Fruit fly (Drosophila melanogaster) whole organism, embryonic: ENCODE results near the gene yin.
A peak's percentile ranks its signal among the peaks of the same experiment; 100 is the strongest.

Source experiments
- Adf1 ChIP-seq: fragments of 200-800 bp; sonication (Bioruptor generic); IDR thresholded peaks from 2 replicates; pipeline ENCODE4 v1.3.6; 2022; ENCODE audit warnings: missing biosample characterization, missing genetic modification characterization
- Awh ChIP-seq: fragments of 200-800 bp; sonication (Bioruptor generic); IDR thresholded peaks from 2 replicates; pipeline ENCODE4, ENCODE4 v1.3.6; 2022; ENCODE audit warnings: missing biosample characterization, missing genetic modification characterization
- Blimp-1 ChIP-seq: fragments of 200-800 bp; sonication (Bioruptor generic); optimal IDR thresholded peaks from 3 replicates; lab custom pipeline; 2018; ENCODE audit warnings: missing biosample characterization, missing genetic modification characterization, mild to moderate bottlenecking, moderate library complexity, missing genetic modification reagents
- C15 ChIP-seq: fragments of 200-800 bp; sonication (Bioruptor generic); IDR thresholded peaks from 3 replicates; pipeline ENCODE4 v1.3.6; 2022; ENCODE audit warnings: missing biosample characterization, missing genetic modification characterization
- CG10366 ChIP-seq: fragments of 200-800 bp; sonication (Bioruptor generic); IDR thresholded peaks from 2 replicates; pipeline ENCODE4 v1.3.6; 2022; ENCODE audit warnings: missing biosample characterization, missing genetic modification characterization
- CG11093 ChIP-seq: fragments of 200-800 bp; sonication (Bioruptor generic); IDR thresholded peaks from 3 replicates; pipeline ENCODE4 v1.3.6; 2022; ENCODE audit warnings: missing biosample characterization, missing genetic modification characterization
- CG11560 ChIP-seq: fragments of 200-800 bp; sonication (Bioruptor generic); IDR thresholded peaks from 3 replicates; pipeline ENCODE4 v1.3.6; 2022; ENCODE audit warnings: missing biosample characterization, missing genetic modification characterization
- CG11723 ChIP-seq: fragments of 200-800 bp; sonication (Bioruptor generic); optimal IDR thresholded peaks from 2 replicates; lab custom pipeline; 2017; ENCODE audit warnings: missing biosample characterization, mild to moderate bottlenecking, missing genetic modification characterization
- CG12104 ChIP-seq: fragments of 200-800 bp; sonication (Bioruptor generic); optimal IDR thresholded peaks from 3 replicates; lab custom pipeline; 2016; ENCODE audit warnings: missing biosample characterization, missing genetic modification characterization
- CG13624 ChIP-seq: fragments of 200-800 bp; sonication (Bioruptor generic); optimal IDR thresholded peaks from 2 replicates; lab custom pipeline; 2016; ENCODE audit warnings: missing biosample characterization, missing genetic modification characterization
- CG13894 ChIP-seq: fragments of 200-800 bp; sonication (Bioruptor generic); optimal IDR thresholded peaks from 3 replicates; lab custom pipeline; 2018; ENCODE audit warnings: missing biosample characterization, mild to moderate bottlenecking, missing genetic modification characterization, moderate library complexity
- CG17612 ChIP-seq: fragments of 200-800 bp; sonication (Bioruptor generic); IDR thresholded peaks from 2 replicates; pipeline ENCODE4 v1.3.6; 2022; ENCODE audit warnings: missing biosample characterization, missing genetic modification characterization
- CG18262 ChIP-seq: fragments of 200-800 bp; optimal IDR thresholded peaks from 3 replicates; lab custom pipeline; 2019; ENCODE audit warnings: missing biosample characterization, mild to moderate bottlenecking, missing genetic modification characterization, moderate library complexity
- CG18764 ChIP-seq: fragments of 200-800 bp; sonication (Bioruptor generic); optimal IDR thresholded peaks from 3 replicates; lab custom pipeline; 2016; ENCODE audit warnings: missing biosample characterization, missing genetic modification characterization
- CG2116 ChIP-seq: fragments of 200-800 bp; sonication (Bioruptor generic); optimal IDR thresholded peaks from 3 replicates; lab custom pipeline; 2018; ENCODE audit warnings: missing biosample characterization, mild to moderate bottlenecking, missing genetic modification characterization
- CG2199 ChIP-seq: fragments of 200-800 bp; sonication (Bioruptor generic); IDR thresholded peaks from 3 replicates; pipeline ENCODE4 v1.3.6; 2022; ENCODE audit warnings: missing biosample characterization, missing genetic modification characterization
- CG2202 ChIP-seq: fragments of 200-800 bp; sonication (Bioruptor generic); optimal IDR thresholded peaks from 2 replicates; lab custom pipeline; 2018; ENCODE audit warnings: missing biosample characterization, mild to moderate bottlenecking, missing genetic modification characterization
- CG3163 ChIP-seq: fragments of 200-800 bp; sonication (Bioruptor generic); optimal IDR thresholded peaks from 3 replicates; lab custom pipeline; 2016; ENCODE audit warnings: missing biosample characterization, missing genetic modification characterization
- CG32772 ChIP-seq: fragments of 200-800 bp; sonication (Bioruptor generic); IDR thresholded peaks from 2 replicates; pipeline ENCODE4 v1.3.6; 2022; ENCODE audit warnings: missing biosample characterization, missing genetic modification characterization
- CG4328 ChIP-seq: fragments of 200-800 bp; sonication (Bioruptor generic); optimal IDR thresholded peaks from 3 replicates; lab custom pipeline; 2017; ENCODE audit warnings: missing biosample characterization, missing genetic modification reagents, missing genetic modification characterization
- CG4854 ChIP-seq: fragments of 200-800 bp; sonication (Bioruptor generic); optimal IDR thresholded peaks from 2 replicates; lab custom pipeline; 2016; ENCODE audit warnings: missing biosample characterization, missing genetic modification characterization, inconsistent platforms
- CG6254 ChIP-seq: fragments of 200-800 bp; sonication (Bioruptor generic); optimal IDR thresholded peaks from 3 replicates; lab custom pipeline; 2017; ENCODE audit warnings: mild to moderate bottlenecking, missing biosample characterization, missing genetic modification reagents, missing genetic modification characterization
- D19A ChIP-seq: fragments of 200-800 bp; optimal IDR thresholded peaks from 3 replicates; lab custom pipeline; 2019; ENCODE audit warnings: missing biosample characterization, mild to moderate bottlenecking, missing genetic modification characterization, moderate library complexity
- Deaf1 ChIP-seq: fragments of 200-800 bp; optimal IDR thresholded peaks from 3 replicates; lab custom pipeline; 2019; ENCODE audit warnings: missing biosample characterization, mild to moderate bottlenecking, missing genetic modification characterization, moderate library complexity
- Eip74EF ChIP-seq, 2 experiments: fragments of 200-800 bp in 1 of 2; fragments of >200 bp in 1 of 2; sonication (Bioruptor generic) in 1 of 2; optimal IDR thresholded peaks; 2 replicates each; lab custom pipeline; 2017 to 2019; ENCODE audit warnings: missing biosample characterization in 2 of 2, missing genetic modification characterization in 2 of 2, mild to moderate bottlenecking in 1 of 2, moderate library complexity in 1 of 2
- HLH3B ChIP-seq: fragments of 200-800 bp; sonication (Bioruptor generic); IDR thresholded peaks from 2 replicates; pipeline ENCODE4 v1.3.6; 2022; ENCODE audit warnings: missing biosample characterization, missing genetic modification characterization
- Meics ChIP-seq: fragments of 200-800 bp; sonication (Bioruptor generic); optimal IDR thresholded peaks from 2 replicates; lab custom pipeline; 2017; ENCODE audit warnings: missing biosample characterization, mild to moderate bottlenecking, missing genetic modification characterization
- Optix ChIP-seq: fragments of 200-800 bp; sonication (Bioruptor generic); IDR thresholded peaks from 3 replicates; pipeline ENCODE4 v1.3.6; 2022; ENCODE audit warnings: missing biosample characterization, missing genetic modification characterization
- Side ChIP-seq: fragments of 200-800 bp; sonication (Bioruptor generic); optimal IDR thresholded peaks from 2 replicates; lab custom pipeline; 2016; ENCODE audit warnings: missing biosample characterization, missing genetic modification characterization
- Sry-δ ChIP-seq: fragments of 200-800 bp; sonication (Bioruptor generic); optimal IDR thresholded peaks from 2 replicates; lab custom pipeline; 2016; ENCODE audit warnings: missing biosample characterization, missing genetic modification characterization
- Trl ChIP-seq, 3 experiments: fragments of >200 bp in 2 of 3; fragments of 200-800 bp in 1 of 3; sonication (Bioruptor generic) in 1 of 3; optimal IDR thresholded peaks; 2 replicates in 1 of 3; 3 replicates in 2 of 3; lab custom pipeline; 2016 to 2017; ENCODE audit warnings: missing biosample characterization in 1 of 3, missing genetic modification characterization in 1 of 3
- amos ChIP-seq: fragments of 200-800 bp; sonication (Bioruptor generic); IDR thresholded peaks from 2 replicates; pipeline ENCODE4 v1.3.6; 2022; ENCODE audit warnings: missing biosample characterization, missing genetic modification characterization; ENCODE audit not compliant: partially characterized antibody
- ato ChIP-seq: fragments of 200-800 bp; sonication (Bioruptor generic); IDR thresholded peaks from 2 replicates; pipeline ENCODE4 v1.3.6; 2022; ENCODE audit warnings: missing biosample characterization, missing genetic modification characterization; ENCODE audit not compliant: partially characterized antibody
- chm ChIP-seq: fragments of 200-800 bp; sonication (Bioruptor generic); IDR thresholded peaks from 2 replicates; pipeline ENCODE4 v1.3.6; 2022; ENCODE audit warnings: missing biosample characterization, missing genetic modification characterization
- exex ChIP-seq: fragments of 200-800 bp; sonication (Bioruptor generic); optimal IDR thresholded peaks from 4 replicates; lab custom pipeline; 2018; ENCODE audit warnings: missing biosample characterization, mild to moderate bottlenecking, missing genetic modification characterization, moderate library complexity
- h ChIP-seq: fragments of >200 bp; optimal IDR thresholded peaks from 2 replicates; lab custom pipeline; 2017
- hbn ChIP-seq: fragments of 200-800 bp; sonication (Bioruptor generic); IDR thresholded peaks from 2 replicates; pipeline ENCODE4 v1.3.6; 2022; ENCODE audit warnings: missing biosample characterization, missing genetic modification characterization; ENCODE audit not compliant: partially characterized antibody
- kni ChIP-seq: fragments of 200-800 bp; sonication (Bioruptor generic); optimal IDR thresholded peaks from 3 replicates; lab custom pipeline; 2017; ENCODE audit warnings: mild to moderate bottlenecking, missing biosample characterization, missing genetic modification reagents, missing genetic modification characterization
- nmo ChIP-seq: fragments of 200-800 bp; sonication (Bioruptor generic); optimal IDR thresholded peaks from 2 replicates; lab custom pipeline; 2018; ENCODE audit warnings: missing biosample characterization, mild to moderate bottlenecking, missing genetic modification characterization, moderate library complexity
- oc ChIP-seq: fragments of 200-800 bp; sonication (Bioruptor generic); optimal IDR thresholded peaks from 2 replicates; lab custom pipeline; 2018; ENCODE audit warnings: missing biosample characterization, mild to moderate bottlenecking, missing genetic modification characterization, moderate library complexity
- otp ChIP-seq: fragments of 200-800 bp; sonication (Bioruptor generic); IDR thresholded peaks from 3 replicates; pipeline ENCODE4, ENCODE4 v1.3.6; 2022; ENCODE audit warnings: missing biosample characterization, missing genetic modification characterization
- peb ChIP-seq: fragments of 200-800 bp; sonication (Bioruptor generic); IDR thresholded peaks from 2 replicates; pipeline ENCODE4 v1.3.6; 2022; ENCODE audit warnings: missing biosample characterization, missing genetic modification characterization
- pros ChIP-seq: fragments of 200-800 bp; sonication (Bioruptor generic); optimal IDR thresholded peaks from 3 replicates; lab custom pipeline; 2019; ENCODE audit warnings: missing biosample characterization, mild to moderate bottlenecking, missing genetic modification characterization, moderate library complexity
- repo ChIP-seq: fragments of 200-800 bp; sonication (Bioruptor generic); optimal IDR thresholded peaks from 2 replicates; lab custom pipeline; 2016; ENCODE audit warnings: missing biosample characterization, missing genetic modification characterization
- slp2 ChIP-seq: fragments of 200-800 bp; sonication (Bioruptor generic); optimal IDR thresholded peaks from 2 replicates; lab custom pipeline; 2016; ENCODE audit warnings: missing biosample characterization, missing genetic modification characterization
- sqz ChIP-seq: fragments of 200-800 bp; sonication (Bioruptor generic); optimal IDR thresholded peaks from 3 replicates; lab custom pipeline; 2018; ENCODE audit warnings: missing biosample characterization, mild to moderate bottlenecking, missing genetic modification characterization
- stc ChIP-seq: fragments of 200-800 bp; sonication (Bioruptor generic); IDR thresholded peaks from 2 replicates; pipeline ENCODE4 v1.3.6; 2022; ENCODE audit warnings: missing biosample characterization, missing genetic modification characterization
- tin ChIP-seq: fragments of 200-800 bp; sonication (Bioruptor generic); optimal IDR thresholded peaks from 3 replicates; lab custom pipeline; 2016; ENCODE audit warnings: missing biosample characterization, missing genetic modification characterization
- toy ChIP-seq: fragments of 200-800 bp; sonication (Bioruptor generic); IDR thresholded peaks from 2 replicates; pipeline ENCODE4 v1.3.6; 2022; ENCODE audit warnings: missing biosample characterization, missing genetic modification characterization
- usp ChIP-seq: fragments of >200 bp; optimal IDR thresholded peaks from 2 replicates; lab custom pipeline; 2017; ENCODE audit warnings: missing biosample characterization, missing genetic modification characterization
- zf30C ChIP-seq: fragments of 200-800 bp; sonication (Bioruptor generic); optimal IDR thresholded peaks from 3 replicates; lab custom pipeline; 2018; ENCODE audit warnings: missing biosample characterization, mild to moderate bottlenecking, missing genetic modification characterization

The yin gene

dm6 chrX:3842898-3843297 is 28.8 kb downstream of the yin start:
- TF ChIP-seq repo (GFP tag; lab: Kevin White, UChicago) (no peak), CG13894 (tag; lab: Kevin White, UChicago) (no peak), CG17612 (no peak), hbn (GFP tag; lab: Robert Waterston, UW) (no peak), Optix (no peak), otp (GFP tag; lab: Robert Waterston, UW) (no peak), ato (GFP tag; lab: Robert Waterston, UW) (no peak), CG4328 (GFP tag; lab: Kevin White, UChicago) (no peak), sqz (GFP tag; lab: Kevin White, UChicago) (peak; percentile 77), kni (GFP tag; lab: Kevin White, UChicago) (peak; percentile 81), Awh (GFP tag; lab: Robert Waterston, UW) (0 out of 2 replicates have a peak, but pooled peaks have one; percentile 9), stc (GFP tag; lab: Robert Waterston, UW) (no peak), CG11560 (tag; lab: Robert Waterston, UW) (no peak), CG3163 (GFP tag; lab: Kevin White, UChicago) (no peak), Eip74EF (GFP tag; optimal IDR thresholded peaks at IDR 0.05; lab: Kevin White, UChicago) (no peak), CG11093 (no peak), CG11723 (GFP tag; lab: Kevin White, UChicago) (no peak), Trl (optimal IDR thresholded peaks at IDR 0.05; lab: Kevin White, UChicago) (peak in 1 of 2 experiments; percentile 1), Trl (GFP tag; optimal IDR thresholded peaks at IDR 0.05; lab: Kevin White, UChicago) (no peak), Blimp-1 (peak; percentile 59), CG18764 (GFP tag; lab: Kevin White, UChicago) (peak; percentile 18), slp2 (GFP tag; lab: Kevin White, UChicago) (no peak), CG13624 (GFP tag; lab: Kevin White, UChicago) (no peak), oc (tag; lab: Kevin White, UChicago) (no peak), pros (GFP tag; lab: Kevin White, UChicago) (peak; percentile 90), peb (GFP tag; lab: Robert Waterston, UW) (no peak), usp (GFP tag; lab: Kevin White, UChicago) (no peak), CG10366 (peak; percentile 19; the same call in 1 of the 2 replicates), CG18262 (no peak), chm (GFP tag; lab: Robert Waterston, UW) (no peak), D19A (no peak), tin (GFP tag; lab: Kevin White, UChicago) (no peak), CG2199 (0 out of 3 replicates have a peak, but pooled peaks have one; percentile 9), toy (GFP tag; lab: Robert Waterston, UW) (no peak), amos (GFP tag; lab: Robert Waterston, UW) (no peak), CG12104 (GFP tag; lab: Kevin White, UChicago) (no peak), exex (no peak), Side (GFP tag; lab: Kevin White, UChicago) (no peak), h (lab: Kevin White, UChicago) (no peak), HLH3B (GFP tag; lab: Robert Waterston, UW) (peak; percentile 17; the same call in 1 of the 2 replicates), CG2116 (GFP tag; lab: Kevin White, UChicago) (no peak), C15 (GFP tag; lab: Robert Waterston, UW) (no peak), CG2202 (no peak), CG32772 (GFP tag; lab: Robert Waterston, UW) (0 out of 2 replicates have a peak, but pooled peaks have one; percentile 15), Sry-δ (GFP tag; lab: Kevin White, UChicago) (no peak), CG4854 (GFP tag; lab: Kevin White, UChicago) (no peak), Meics (GFP tag; lab: Kevin White, UChicago) (no peak), nmo (GFP tag; lab: Kevin White, UChicago) (no peak), Deaf1 (tag; lab: Kevin White, UChicago) (peak; percentile 40), zf30C (GFP tag; lab: Kevin White, UChicago) (no peak), Adf1 (GFP tag; lab: Robert Waterston, UW) (no peak), CG6254 (GFP tag; lab: Kevin White, UChicago) (peak; percentile 99)
